In the genomic region with DNA sequence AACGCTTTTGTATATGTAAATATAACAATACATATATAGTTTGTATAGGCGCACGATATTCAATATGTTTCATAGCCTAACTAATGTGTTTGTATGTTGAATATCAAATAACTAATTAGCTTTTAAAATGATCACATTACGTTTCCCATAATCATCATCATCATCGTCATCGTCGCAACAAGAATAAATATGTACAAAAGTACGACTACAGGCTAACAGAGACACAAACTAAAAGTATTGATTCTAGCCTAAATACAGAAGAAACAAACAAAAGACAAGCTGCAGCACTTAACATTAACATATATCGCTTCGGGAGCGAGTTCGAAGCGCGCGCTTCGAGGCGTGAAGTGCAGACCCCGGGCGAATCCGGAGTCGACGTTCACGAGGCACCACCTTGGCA, we compare ENCODE assay signal across 2 fruit fly cellular contexts.
TF ChIP-seq lines count a peak whose summit lies in the region.

No protein-coding gene starts in this region.

- TF ChIP-seq CTCF in whole organism, embryonic (GFP tag; optimal IDR thresholded peaks at IDR 0.05; lab: Kevin White, UChicago), result no peak

TF ChIP-seq in whole organism, embryonic, 481 proteins besides CTCF, POLR2A, EP300 and RAD21 (continues in another document):
- 0 out of 3 replicates have a peak, but pooled peaks have one; percentile 22 for TF ChIP-seq ci (GFP tag; IDR thresholded peaks at IDR 0.05; lab: Robert Waterston, UW)
- TF ChIP-seq vvl (GFP tag; IDR thresholded peaks at IDR 0.05; lab: Robert Waterston, UW), result peak; percentile 25; the same call in 1 of the 2 replicates
- TF ChIP-seq Med (GFP tag; lab: Kevin White, UChicago), result peak; percentile 22
- TF ChIP-seq Blimp-1 (GFP tag; optimal IDR thresholded peaks at IDR 0.05; lab: Kevin White, UChicago), result peak; percentile 36
- TF ChIP-seq bsh (GFP tag; optimal IDR thresholded peaks at IDR 0.05; lab: Kevin White, UChicago), result peak in 1 of 2 experiments; percentile 39
- TF ChIP-seq CG17568 (GFP tag; optimal IDR thresholded peaks at IDR 0.05; lab: Kevin White, UChicago), result peak; percentile 66
- peak in 1 of 2 experiments; percentile 19 for TF ChIP-seq Hr78 (GFP tag; optimal IDR thresholded peaks at IDR 0.05; lab: Kevin White, UChicago)
- 0 out of 2 replicates have a peak, but pooled peaks have one; percentile 17 for TF ChIP-seq ranshi (GFP tag; IDR thresholded peaks at IDR 0.05; lab: Robert Waterston, UW)
- peak; percentile 69 for TF ChIP-seq sens (GFP tag; lab: Kevin White, UChicago)
- no peak for TF ChIP-seq CG8290 (GFP tag; optimal IDR thresholded peaks at IDR 0.05; lab: Kevin White, UChicago)
- peak in 1 of 2 experiments; percentile 30 for TF ChIP-seq CG8290 (tag; optimal IDR thresholded peaks at IDR 0.05; lab: Kevin White, UChicago)
- TF ChIP-seq CG33557 (GFP tag; optimal IDR thresholded peaks at IDR 0.05; lab: Kevin White, UChicago), result no peak
- TF ChIP-seq CG13424 (tag; optimal IDR thresholded peaks at IDR 0.05; lab: Kevin White, UChicago), result peak; percentile 37
- TF ChIP-seq CG17359 (tag; optimal IDR thresholded peaks at IDR 0.05; lab: Kevin White, UChicago), result peak; percentile 41
- TF ChIP-seq gcm (GFP tag; optimal IDR thresholded peaks at IDR 0.05; lab: Kevin White, UChicago), result no peak
- peak; percentile 27 for TF ChIP-seq exex (tag; optimal IDR thresholded peaks at IDR 0.05; lab: Kevin White, UChicago)
- TF ChIP-seq Antp (GFP tag; optimal IDR thresholded peaks at IDR 0.05; lab: Kevin White, UChicago), result no peak
- TF ChIP-seq odd (GFP tag; optimal IDR thresholded peaks at IDR 0.05; lab: Kevin White, UChicago), result peak; percentile 25
- TF ChIP-seq Fer1 (GFP tag; optimal IDR thresholded peaks at IDR 0.05; lab: Kevin White, UChicago), result peak; percentile 42
- TF ChIP-seq CG5953 (GFP tag; IDR thresholded peaks at IDR 0.05; lab: Robert Waterston, UW), result no peak
- peak; percentile 16 for TF ChIP-seq CG1603 (tag; optimal IDR thresholded peaks at IDR 0.05; lab: Kevin White, UChicago)
- TF ChIP-seq HmgZ (tag; optimal IDR thresholded peaks at IDR 0.05; lab: Kevin White, UChicago), result peak; percentile 17
- TF ChIP-seq CG15514 (GFP tag; optimal IDR thresholded peaks at IDR 0.05; lab: Kevin White, UChicago), result peak; percentile 45
- TF ChIP-seq CG12769 (tag; optimal IDR thresholded peaks at IDR 0.05; lab: Kevin White, UChicago), result peak; percentile 13
- peak; percentile 35 for TF ChIP-seq CG12219 (GFP tag; optimal IDR thresholded peaks at IDR 0.05; lab: Kevin White, UChicago)
- TF ChIP-seq shn (GFP tag; optimal IDR thresholded peaks at IDR 0.05; lab: Kevin White, UChicago), result no peak
- no peak for TF ChIP-seq pzg (GFP tag; optimal IDR thresholded peaks at IDR 0.05; lab: Kevin White, UChicago)
- peak; percentile 65 for TF ChIP-seq nau (GFP tag; optimal IDR thresholded peaks at IDR 0.05; lab: Kevin White, UChicago)
- peak; percentile 10 for TF ChIP-seq CoRest (tag; optimal IDR thresholded peaks at IDR 0.05; lab: Kevin White, UChicago)
- peak; percentile 30 for TF ChIP-seq CG12071 (GFP tag; optimal IDR thresholded peaks at IDR 0.05; lab: Kevin White, UChicago)
- TF ChIP-seq CG1233 (GFP tag; optimal IDR thresholded peaks at IDR 0.05; lab: Kevin White, UChicago), result peak; percentile 35
- no peak for TF ChIP-seq D (optimal IDR thresholded peaks at IDR 0.05; lab: Kevin White, UChicago)
- peak; percentile 11 for TF ChIP-seq D (GFP tag; optimal IDR thresholded peaks at IDR 0.05; lab: Kevin White, UChicago)
- peak; percentile 20 for TF ChIP-seq CG18619 (GFP tag; optimal IDR thresholded peaks at IDR 0.05; lab: Kevin White, UChicago)
- TF ChIP-seq CG7987 (GFP tag; optimal IDR thresholded peaks at IDR 0.05; lab: Kevin White, UChicago), result peak; percentile 28
- no peak for TF ChIP-seq hth (optimal IDR thresholded peaks at IDR 0.05; lab: Kevin White, UChicago)
- 0 out of 3 replicates have a peak, but pooled peaks have one; percentile 37 for TF ChIP-seq CG11695 (GFP tag; IDR thresholded peaks at IDR 0.05; lab: Robert Waterston, UW)
- TF ChIP-seq Hr39 (optimal IDR thresholded peaks at IDR 0.05; lab: Kevin White, UChicago), result no peak
- peak; percentile 22 for TF ChIP-seq CG8359 (GFP tag; optimal IDR thresholded peaks at IDR 0.05; lab: Kevin White, UChicago; ENCODE audit: borderline replicate concordance)
- peak; percentile 74 for TF ChIP-seq Asciz (GFP tag; optimal IDR thresholded peaks at IDR 0.05; lab: Kevin White, UChicago)
- TF ChIP-seq CG13296 (GFP tag; optimal IDR thresholded peaks at IDR 0.05; lab: Kevin White, UChicago), result peak; percentile 70
- no peak for TF ChIP-seq crc (GFP tag; optimal IDR thresholded peaks at IDR 0.05; lab: Kevin White, UChicago)

TF ChIP-seq in whole organism, prepupa, 60 proteins besides CTCF, POLR2A, EP300 and RAD21:
- TF ChIP-seq spab (GFP tag; optimal IDR thresholded peaks at IDR 0.05; lab: Kevin White, UChicago) (no peak), fkh (GFP tag; optimal IDR thresholded peaks at IDR 0.05; lab: Kevin White, UChicago) (peak; percentile 81)

Comparison
In these comparisons a context has a peak if more than half of its experiments do, and no peak if none do; other contexts are left out.
1. Of the 7 proteins assayed by ChIP-seq in both whole organism, embryonic and whole organism, prepupa: peak only in whole organism, embryonic: Blimp-1; only in whole organism, prepupa: none; in both: none; in neither: 6.